Worm (Caenorhabditis elegans) whole organism, L4/young adult: Measurements from ENCODE around the gene F13H10.5.

Source experiments
- dao-5 ChIP-seq: sonication (generic microtip); optimal IDR thresholded peaks from 2 replicates; lab custom pipeline; 2016; ENCODE audit warnings: missing genotype, missing genetic modification characterization, moderate library complexity, missing compliant biosample characterization
- him-1 ChIP-seq: sonication (generic microtip); optimal IDR thresholded peaks from 2 replicates; lab custom pipeline; 2016; ENCODE audit warnings: missing genotype, missing genetic modification reagents, missing genetic modification characterization, missing compliant biosample characterization

- TF ChIP-seq him-1 (no peak), dao-5 (tag; lab: Kevin White, UChicago) (no peak)
Observed at ce11 chrIV:10985568-10986035, 5.2 kb upstream of the F13H10.5 start, which contains the start of gene cyb-2.1.
